Fruit fly (Drosophila melanogaster): ENCODE measurements around the gene CG13771.

CG13771 gene

DNA sequence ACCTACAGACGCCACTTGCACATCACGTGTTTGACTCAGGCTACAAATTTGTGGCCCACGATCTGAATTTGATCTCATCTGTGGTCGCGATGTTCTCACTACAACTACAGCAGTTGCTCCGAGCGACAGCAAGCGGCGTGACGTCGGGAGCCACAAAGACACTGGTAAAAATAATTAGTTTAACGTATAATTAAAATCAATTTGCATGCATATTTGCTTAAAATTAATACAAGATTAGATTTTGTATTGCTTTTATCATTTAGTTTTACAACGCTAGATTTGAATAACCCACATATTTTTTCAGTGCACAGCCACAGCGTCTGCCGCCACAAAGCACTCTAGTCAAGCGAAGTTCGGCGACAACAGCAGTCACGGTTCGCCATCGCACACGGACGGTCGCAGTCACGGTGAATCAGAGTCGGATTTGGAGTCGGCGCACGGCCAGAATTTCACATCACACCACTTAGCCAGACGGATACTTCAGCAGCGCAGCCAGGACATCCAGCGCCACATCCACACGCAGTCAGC is 50.9 kb downstream of the CG13771 start (continued):
- peak; percentile 97 for TF ChIP-seq CG8359 (GFP tag; optimal IDR thresholded peaks at IDR 0.05; ENCODE audit: borderline replicate concordance)
- peak; percentile 100 for TF ChIP-seq Hmr (GFP tag; optimal IDR thresholded peaks at IDR 0.05)
- TF ChIP-seq ase (GFP tag; IDR thresholded peaks at IDR 0.05) = peak; percentile 100
- TF ChIP-seq Ssrp (tag; optimal IDR thresholded peaks at IDR 0.05) = peak; percentile 100
- TF ChIP-seq pnt (GFP tag; optimal IDR thresholded peaks at IDR 0.05) = peak; percentile 100
- peak; percentile 100 for TF ChIP-seq CG3726 (GFP tag; IDR thresholded peaks at IDR 0.05)
- TF ChIP-seq GATAe (GFP tag; conservative IDR thresholded peaks at IDR 0.05) = peak; percentile 100
- peak; percentile 100 for TF ChIP-seq zfh2 (GFP tag; optimal IDR thresholded peaks at IDR 0.05)
- TF ChIP-seq Max (GFP tag; optimal IDR thresholded peaks at IDR 0.05) = peak; percentile 100
- peak; percentile 100 for TF ChIP-seq sob (GFP tag; IDR thresholded peaks at IDR 0.05)
- peak; percentile 100 for TF ChIP-seq CG6854 (GFP tag; optimal IDR thresholded peaks at IDR 0.05)
- TF ChIP-seq CG9437 (GFP tag; optimal IDR thresholded peaks at IDR 0.05) = peak; percentile 98
- peak; percentile 99 for TF ChIP-seq CG7357 (GFP tag; IDR thresholded peaks at IDR 0.05)
- peak; percentile 100 for TF ChIP-seq CG9215 (GFP tag; IDR thresholded peaks at IDR 0.05)
- TF ChIP-seq unc-4 (GFP tag; IDR thresholded peaks at IDR 0.05; ENCODE audit: partially characterized antibody) = 0 out of 2 replicates have a peak, but pooled peaks have one; percentile 33
- TF ChIP-seq CG11504 (tag; optimal IDR thresholded peaks at IDR 0.05) = peak; percentile 99
- no peak for TF ChIP-seq vnd (GFP tag; IDR thresholded peaks at IDR 0.05; ENCODE audit: partially characterized antibody)
- TF ChIP-seq NK7.1 (GFP tag; optimal IDR thresholded peaks at IDR 0.05) = peak; percentile 100
- peak; percentile 100 for TF ChIP-seq rib (GFP tag; IDR thresholded peaks at IDR 0.05)
- TF ChIP-seq CG13775 (GFP tag; optimal IDR thresholded peaks at IDR 0.05) = peak; percentile 100
- TF ChIP-seq Lim3 (GFP tag; IDR thresholded peaks at IDR 0.05) = peak; percentile 100
- TF ChIP-seq gce (GFP tag; IDR thresholded peaks at IDR 0.05) = peak; percentile 100
- peak; percentile 100 for TF ChIP-seq CG12659 (GFP tag; optimal IDR thresholded peaks at IDR 0.05)
- TF ChIP-seq CG17359 (tag; optimal IDR thresholded peaks at IDR 0.05) = peak; percentile 100
- TF ChIP-seq gem (tag; optimal IDR thresholded peaks at IDR 0.05) = peak; percentile 100
- TF ChIP-seq E2f1 (GFP tag; IDR thresholded peaks at IDR 0.05) = peak; percentile 100
- peak; percentile 100 for TF ChIP-seq CG15011 (GFP tag; optimal IDR thresholded peaks at IDR 0.05)
- peak; percentile 100 for TF ChIP-seq ash1 (GFP tag; optimal IDR thresholded peaks at IDR 0.05)
- TF ChIP-seq toy (GFP tag; IDR thresholded peaks at IDR 0.05) = peak; percentile 100
- TF ChIP-seq TFAM (GFP tag; optimal IDR thresholded peaks at IDR 0.05) = peak; percentile 98
- peak; percentile 95 for TF ChIP-seq CG7928 (GFP tag; optimal IDR thresholded peaks at IDR 0.05)
- peak; percentile 100 for TF ChIP-seq CG11247 (GFP tag; IDR thresholded peaks at IDR 0.05)
- peak; percentile 100 for TF ChIP-seq pum (GFP tag; optimal IDR thresholded peaks at IDR 0.05)
- TF ChIP-seq lmd (GFP tag; IDR thresholded peaks at IDR 0.05) = peak; percentile 100
- TF ChIP-seq sug (tag; optimal IDR thresholded peaks at IDR 0.05) = peak; percentile 100
- TF ChIP-seq stwl (tag; optimal IDR thresholded peaks at IDR 0.05) = peak; percentile 96
- peak; percentile 100 for TF ChIP-seq da (GFP tag; optimal IDR thresholded peaks at IDR 0.05)
- peak; percentile 100 for TF ChIP-seq HmgZ (tag; optimal IDR thresholded peaks at IDR 0.05)
- 0 out of 3 replicates have a peak, but pooled peaks have one; percentile 17 for TF ChIP-seq CG14860 (GFP tag; IDR thresholded peaks at IDR 0.05; ENCODE audit: partially characterized antibody)
- peak; percentile 100 for TF ChIP-seq Dek (tag; optimal IDR thresholded peaks at IDR 0.05)
- TF ChIP-seq CG8478 (optimal IDR thresholded peaks at IDR 0.05) = no peak
- peak; percentile 100 for TF ChIP-seq CG30431 (GFP tag; optimal IDR thresholded peaks at IDR 0.05)
- TF ChIP-seq hbn (GFP tag; IDR thresholded peaks at IDR 0.05; ENCODE audit: partially characterized antibody) = no peak
- peak; percentile 100 for TF ChIP-seq CG7839 (tag; optimal IDR thresholded peaks at IDR 0.05)
- TF ChIP-seq pros (GFP tag; optimal IDR thresholded peaks at IDR 0.05) = peak; percentile 95
- TF ChIP-seq CG1529 (GFP tag; optimal IDR thresholded peaks at IDR 0.05) = peak; percentile 100
- TF ChIP-seq pfk (GFP tag; optimal IDR thresholded peaks at IDR 0.05) = peak; percentile 90
- peak; percentile 100 for TF ChIP-seq Gug (GFP tag; IDR thresholded peaks at IDR 0.05)
- TF ChIP-seq CG10321 (GFP tag; IDR thresholded peaks at IDR 0.05) = peak; percentile 95
- TF ChIP-seq org-1 (GFP tag; optimal IDR thresholded peaks at IDR 0.05) = peak; percentile 100
